Fruit fly (Drosophila melanogaster): ENCODE results near the gene CG10097.

- TF ChIP-seq CG32532 (GFP tag; IDR thresholded peaks at IDR 0.05) (no peak), CG15601 (tag; optimal IDR thresholded peaks at IDR 0.05) (no peak), psq (GFP tag; optimal IDR thresholded peaks at IDR 0.05) (no peak), CG17912 (GFP tag; optimal IDR thresholded peaks at IDR 0.05) (no peak), odd (GFP tag; optimal IDR thresholded peaks at IDR 0.05) (no peak), Vsx1 (GFP tag; optimal IDR thresholded peaks at IDR 0.05) (no peak), luna (GFP tag; optimal IDR thresholded peaks at IDR 0.05) (no peak), CG2889 (GFP tag; IDR thresholded peaks at IDR 0.05) (no peak), Meics (GFP tag; optimal IDR thresholded peaks at IDR 0.05) (no peak)
Measured at dm6 chr3R:12382563-12382962, 13.2 kb downstream of the CG10097 start, which contains the start of gene CG10035.
